Fruit fly (Drosophila melanogaster): ENCODE measurements around the gene Acn.

Acn gene

DNA sequence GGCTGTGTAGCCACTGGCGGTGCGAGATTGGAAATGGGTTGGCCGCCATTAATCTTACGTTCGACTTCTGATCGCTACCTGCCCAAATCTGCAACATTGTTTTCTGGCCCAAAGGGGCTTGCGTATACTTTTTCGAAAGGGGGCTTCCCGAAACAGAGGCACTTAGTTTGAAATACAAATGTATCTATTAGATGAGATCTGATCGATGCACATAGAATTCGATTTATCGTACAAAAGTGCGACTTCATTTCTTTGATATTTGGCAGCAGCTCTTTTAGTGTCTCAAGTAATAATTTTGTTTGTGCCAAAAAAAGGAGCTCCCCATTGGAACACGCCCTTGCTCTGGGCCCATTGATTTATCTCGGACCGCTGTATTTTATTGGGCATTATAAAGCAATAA, 26.6 kb downstream of the Acn start (continued):
- TF ChIP-seq CG11762 (GFP tag; optimal IDR thresholded peaks at IDR 0.05; ENCODE audit: insufficient read depth) (no peak), Hr39 (GFP tag; optimal IDR thresholded peaks at IDR 0.05) (peak; percentile 9), CG8319 (GFP tag; optimal IDR thresholded peaks at IDR 0.05) (no peak), CG3919 (GFP tag; optimal IDR thresholded peaks at IDR 0.05) (no peak), achi (GFP tag; optimal IDR thresholded peaks at IDR 0.05) (no peak), Lpt (GFP tag; optimal IDR thresholded peaks at IDR 0.05) (no peak)

DNA sequence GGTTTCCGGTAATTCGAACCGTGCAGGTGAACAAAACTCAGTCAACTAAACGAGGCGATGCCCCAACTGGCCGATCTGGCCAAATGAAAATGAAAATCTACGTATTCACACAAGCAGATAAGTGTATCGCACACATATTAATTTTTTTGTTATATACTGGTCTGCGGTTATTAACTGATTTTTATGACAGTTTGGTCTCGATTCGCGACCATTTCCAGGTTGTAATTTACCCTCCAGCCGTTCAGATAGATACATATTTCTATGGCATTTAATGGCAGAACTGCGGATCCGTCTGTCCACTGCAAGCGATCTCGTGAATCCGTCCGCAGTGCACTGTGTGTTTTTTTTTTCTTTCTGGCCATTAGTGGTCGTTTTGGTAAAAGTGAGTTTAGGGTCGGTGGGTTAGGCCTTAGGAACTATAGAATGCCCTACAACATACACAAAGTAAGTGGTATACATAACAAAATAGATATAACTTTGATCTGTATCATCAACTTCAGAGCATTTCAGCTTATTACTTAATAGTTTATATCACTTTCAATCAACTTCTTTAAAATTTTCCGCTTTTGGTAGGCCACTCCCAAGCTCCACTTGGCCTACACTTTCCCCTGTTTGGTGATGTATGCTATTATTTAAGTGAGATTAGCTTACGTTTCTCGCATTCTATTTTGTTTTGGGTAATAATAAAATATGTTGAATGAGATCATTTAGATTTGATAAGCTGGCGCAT, 29.1 kb downstream of the Acn start, which contains the start of gene CG17572:
Gene CG17572 (minus strand): TSS at position 51 of the 730 bp plus-strand sequence.
- TF ChIP-seq Met (GFP tag; optimal IDR thresholded peaks at IDR 0.05) (no peak), Eip78C (GFP tag) (peak; percentile 13)

DNA sequence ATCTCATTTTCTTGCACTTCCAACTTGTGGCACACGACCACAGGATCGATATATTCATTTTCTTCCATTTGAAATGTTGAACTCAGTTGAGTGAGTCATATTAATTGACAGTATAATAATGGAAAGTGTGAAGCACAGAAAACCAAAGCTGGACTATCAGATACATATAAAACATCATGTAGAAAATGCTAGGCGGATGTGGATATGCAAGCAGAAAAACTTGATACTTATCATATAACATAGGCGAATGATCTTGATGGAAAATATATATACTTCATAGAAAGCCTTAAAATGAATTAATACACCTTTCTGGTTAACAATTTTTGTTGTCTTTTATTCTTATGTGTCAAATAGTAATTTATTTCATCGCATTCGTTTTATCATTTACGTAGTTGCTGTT, 33.8 kb downstream of the Acn start, which contains the start of gene CG10700:
Gene CG10700 (minus strand): TSS at position 101 of the 400 bp plus-strand sequence.
- TF ChIP-seq CG3032 (tag; optimal IDR thresholded peaks at IDR 0.05) = no peak
- no peak for TF ChIP-seq CG8319 (GFP tag; optimal IDR thresholded peaks at IDR 0.05)
- no peak for TF ChIP-seq vri (GFP tag; optimal IDR thresholded peaks at IDR 0.05)
- no peak for TF ChIP-seq Hr4 (GFP tag; optimal IDR thresholded peaks at IDR 0.05)
- TF ChIP-seq pdm3 (GFP tag; optimal IDR thresholded peaks at IDR 0.05) = no peak
- no peak for TF ChIP-seq spab (GFP tag; optimal IDR thresholded peaks at IDR 0.05)
- TF ChIP-seq CG3919 (GFP tag; optimal IDR thresholded peaks at IDR 0.05) = no peak
- TF ChIP-seq CG11902 (GFP tag; optimal IDR thresholded peaks at IDR 0.05) = no peak
- no peak for TF ChIP-seq Sox15 (GFP tag; optimal IDR thresholded peaks at IDR 0.05)
- TF ChIP-seq Eip93F (GFP tag; optimal IDR thresholded peaks at IDR 0.05) = no peak

DNA sequence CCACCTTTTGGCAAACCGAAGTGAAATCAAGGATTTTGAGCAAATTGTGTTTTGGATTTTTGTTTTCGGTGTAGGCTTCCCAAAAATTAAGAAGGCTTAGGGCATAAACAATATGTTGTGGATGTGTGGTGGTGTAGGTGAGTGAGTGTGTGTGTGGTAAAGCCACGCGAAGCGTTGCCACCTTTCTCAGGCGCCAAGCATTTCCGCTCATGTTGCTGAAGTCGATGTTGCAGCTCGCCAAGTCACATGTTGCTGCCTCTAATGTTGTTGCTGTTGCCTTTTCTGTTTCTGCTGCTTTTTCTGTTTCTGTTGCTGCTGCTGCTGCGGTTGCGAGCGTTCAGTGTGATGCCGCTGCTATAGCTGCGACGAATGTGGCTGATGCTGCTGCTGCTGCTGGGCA, 34.6 kb downstream of the Acn start:
- TF ChIP-seq CG8119 (GFP tag; IDR thresholded peaks at IDR 0.05) (no peak), ss (GFP tag; optimal IDR thresholded peaks at IDR 0.05) (no peak), cyc (GFP tag; optimal IDR thresholded peaks at IDR 0.05) (no peak), CG4318 (GFP tag; optimal IDR thresholded peaks at IDR 0.05) (no peak), CG10669 (GFP tag; optimal IDR thresholded peaks at IDR 0.05) (no peak), lz (GFP tag; optimal IDR thresholded peaks at IDR 0.05) (no peak)

DNA sequence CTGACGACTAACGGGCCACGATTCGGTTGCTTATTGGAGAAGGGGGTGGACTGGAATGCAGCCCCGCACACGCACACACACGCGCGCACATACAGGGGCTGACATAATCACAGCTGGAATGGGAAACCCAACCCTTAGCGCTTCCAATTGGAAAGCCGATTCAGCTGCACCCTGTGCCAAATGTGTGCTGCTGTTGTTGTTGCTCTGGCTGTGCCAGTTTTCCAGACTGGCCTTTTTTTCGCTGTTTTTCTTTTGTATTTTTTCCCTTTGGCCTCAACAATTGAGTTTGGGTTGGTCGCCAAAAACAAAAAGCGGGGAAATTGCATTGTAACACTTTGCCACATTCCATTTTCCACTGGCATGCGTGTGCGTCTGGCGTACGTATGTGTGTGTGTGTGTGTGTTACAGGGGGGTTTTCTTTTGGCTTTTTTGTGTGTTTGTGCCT, 38.2 kb downstream of the Acn start:
- TF ChIP-seq CG6163 (GFP tag; IDR thresholded peaks at IDR 0.05) = 0 out of 3 replicates have a peak, but pooled peaks have one; percentile 21
- TF ChIP-seq CG6808 (GFP tag; optimal IDR thresholded peaks at IDR 0.05) = no peak

DNA sequence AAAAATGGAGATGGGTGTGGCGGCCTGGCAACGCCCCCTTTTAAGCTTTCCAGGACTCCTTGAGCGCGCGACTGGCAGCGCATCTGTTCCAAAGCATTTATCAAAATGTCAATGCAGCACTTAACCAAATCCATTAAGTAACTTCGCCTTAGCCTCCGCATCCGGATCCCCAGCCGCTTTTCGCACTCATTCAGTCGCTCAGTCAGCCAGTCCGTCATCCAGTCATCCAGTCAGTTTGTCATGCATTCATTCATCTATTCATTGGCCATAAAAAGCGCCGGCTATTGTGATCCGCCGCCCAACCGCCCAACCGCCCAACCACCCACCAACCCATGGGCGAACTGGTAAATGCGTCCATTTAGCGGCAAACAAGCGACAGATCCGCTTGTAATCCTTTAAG, 43.7 kb downstream of the Acn start:
- no peak for TF ChIP-seq achi (GFP tag; optimal IDR thresholded peaks at IDR 0.05)
- no peak for TF ChIP-seq eg (GFP tag; IDR thresholded peaks at IDR 0.05)
- TF ChIP-seq CG10631 (GFP tag; optimal IDR thresholded peaks at IDR 0.05) = no peak
- TF ChIP-seq dsx (GFP tag; optimal IDR thresholded peaks at IDR 0.05; ENCODE audit: poor library complexity, severe bottlenecking) = no peak
- no peak for TF ChIP-seq Lpt (GFP tag; optimal IDR thresholded peaks at IDR 0.05)
- TF ChIP-seq Sox14 (GFP tag; optimal IDR thresholded peaks at IDR 0.05) = no peak
- no peak for TF ChIP-seq CG6854 (GFP tag; optimal IDR thresholded peaks at IDR 0.05)
- TF ChIP-seq CG15336 (GFP tag; IDR thresholded peaks at IDR 0.05) = no peak
- no peak for TF ChIP-seq CG1621 (tag; optimal IDR thresholded peaks at IDR 0.05)
- TF ChIP-seq lz (GFP tag; optimal IDR thresholded peaks at IDR 0.05) = no peak
